Worm (Caenorhabditis elegans) whole organism, young adult: ENCODE data around the gene ctg-2.

ENCODE experiments used
- aptf-2 ChIP-seq: fragments of 200-800 bp; sonication (Bioruptor generic); conservative IDR thresholded peaks from 2 replicates; pipeline ENCODE4 v1.3.6; 2022; ENCODE audit warnings: missing genetic modification reagents, missing genetic modification characterization, missing compliant biosample characterization
- ceh-100 ChIP-seq: fragments of 200-800 bp; sonication (Bioruptor generic); IDR thresholded peaks from 2 replicates; pipeline ENCODE4 v1.3.6; 2022; ENCODE audit warnings: missing genetic modification reagents, missing genetic modification characterization, missing compliant biosample characterization
- dpl-1 ChIP-seq: fragments of 150-350 bp; optimal IDR thresholded peaks from 2 replicates; lab custom pipeline; 2014; ENCODE audit warnings: missing biosample characterization, missing genetic modification reagents, missing genetic modification characterization
- efl-1 ChIP-seq: fragments of 150-350 bp; optimal IDR thresholded peaks from 2 replicates; lab custom pipeline; 2014; ENCODE audit warnings: missing biosample characterization, missing genetic modification reagents, missing genetic modification characterization
- ekl-4 ChIP-seq: fragments of 200-800 bp; sonication (Bioruptor generic); IDR thresholded peaks from 2 replicates; pipeline ENCODE4 v1.3.6; 2022; ENCODE audit warnings: missing genetic modification reagents, missing genetic modification characterization, missing compliant biosample characterization
- lin-35 ChIP-seq, 3 experiments: fragments of 150-350 bp in 2 of 3; sonication (generic microtip) in 1 of 3; optimal IDR thresholded peaks; 2 replicates each; lab custom pipeline; 2014 to 2018; ENCODE audit warnings: missing biosample characterization in 3 of 3, missing genetic modification characterization in 3 of 3, missing genetic modification reagents in 3 of 3
- nfya-2 ChIP-seq: fragments of 200-800 bp; sonication (Bioruptor generic); IDR thresholded peaks from 2 replicates; pipeline ENCODE4 v1.3.6; 2022; ENCODE audit warnings: missing genetic modification reagents, missing genetic modification characterization, missing compliant biosample characterization
- sea-2 ChIP-seq: fragments of 200-800 bp; sonication (Bioruptor generic); IDR thresholded peaks from 2 replicates; pipeline ENCODE4 v1.3.6; 2022; ENCODE audit warnings: missing genetic modification characterization, missing compliant biosample characterization
- unc-62 ChIP-seq: fragments of 150-350 bp; optimal IDR thresholded peaks from 2 replicates; lab custom pipeline; 2014; ENCODE audit warnings: missing biosample characterization, missing genetic modification reagents, missing genetic modification characterization

DNA sequence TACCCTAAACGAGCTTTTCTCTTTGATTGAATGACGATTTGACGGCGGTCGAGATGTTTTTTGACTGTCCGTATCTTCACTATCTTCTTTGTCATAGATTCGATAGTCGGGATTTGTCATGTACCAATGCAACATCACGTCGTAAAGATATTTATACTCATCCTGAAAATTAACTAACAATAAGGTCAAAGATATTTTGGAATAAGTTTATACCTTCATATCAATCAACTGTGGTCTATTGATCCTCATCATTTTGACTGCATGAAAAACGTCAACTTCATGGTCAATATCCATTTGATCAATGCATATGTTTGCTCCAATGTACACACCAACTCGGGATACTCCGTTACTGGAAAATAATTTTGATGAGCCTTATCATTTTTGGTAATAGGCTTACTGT lies 26.7 kb upstream of the ctg-2 start:
- TF ChIP-seq sea-2: no peak
- TF ChIP-seq aptf-2 (GFP tag; lab: Robert Waterston, UW): no peak
- TF ChIP-seq ekl-4 (GFP tag; lab: Robert Waterston, UW): no peak
- TF ChIP-seq unc-62 (GFP tag; lab: Kevin White, UChicago): no peak
- TF ChIP-seq ceh-100 (GFP tag; lab: Robert Waterston, UW): no peak
- no peak for TF ChIP-seq nfya-2 (GFP tag; lab: Robert Waterston, UW)
- TF ChIP-seq dpl-1 (GFP tag; lab: Kevin White, UChicago): no peak
- TF ChIP-seq lin-35 (GFP tag; optimal IDR thresholded peaks at IDR 0.05; lab: Kevin White, UChicago): no peak
- no peak for TF ChIP-seq efl-1 (GFP tag; lab: Kevin White, UChicago)
